Worm (Caenorhabditis elegans) whole organism, mixed stage, embryonic: ENCODE measurements around the gene nca-2.

Source experiments
- M03D4.4 ChIP-seq: sonication (generic microtip); optimal IDR thresholded peaks from 2 replicates; lab custom pipeline; 2017; ENCODE audit warnings: mild to moderate bottlenecking, missing genetic modification characterization, missing compliant biosample characterization
- bed-3 ChIP-seq: fragments of 200-800 bp; sonication (Bioruptor generic); optimal IDR thresholded peaks from 3 replicates; lab custom pipeline; 2018; ENCODE audit warnings: mild to moderate bottlenecking, missing genetic modification characterization, moderate library complexity, missing compliant biosample characterization
- blmp-1 ChIP-seq: fragments of 150-350 bp; optimal IDR thresholded peaks from 2 replicates; lab custom pipeline; 2014; ENCODE audit warnings: missing biosample characterization, missing genetic modification characterization
- ceh-39 ChIP-seq: fragments of 150-350 bp; optimal IDR thresholded peaks from 2 replicates; lab custom pipeline; 2014; ENCODE audit warnings: missing biosample characterization, missing genetic modification characterization
- ceh-43 ChIP-seq: fragments of 200-800 bp; sonication (Bioruptor generic); optimal IDR thresholded peaks from 2 replicates; lab custom pipeline; 2018; ENCODE audit warnings: mild to moderate bottlenecking, missing genetic modification characterization, moderate library complexity, missing compliant biosample characterization
- ceh-83 ChIP-seq: fragments of 200-800 bp; sonication (Bioruptor generic); optimal IDR thresholded peaks from 2 replicates; lab custom pipeline; 2018; ENCODE audit warnings: mild to moderate bottlenecking, missing genetic modification characterization, missing compliant biosample characterization
- ces-1 ChIP-seq: fragments of 150-350 bp; optimal IDR thresholded peaks from 2 replicates; lab custom pipeline; 2014; ENCODE audit warnings: missing biosample characterization, missing genetic modification reagents, missing genetic modification characterization
- cnd-1 ChIP-seq: fragments of 200-800 bp; sonication (Bioruptor generic); optimal IDR thresholded peaks from 2 replicates; lab custom pipeline; 2018; ENCODE audit warnings: mild to moderate bottlenecking, missing genetic modification characterization, missing compliant biosample characterization
- drap-1 ChIP-seq: fragments of 200-800 bp; sonication (Bioruptor generic); optimal IDR thresholded peaks from 3 replicates; lab custom pipeline; 2018; ENCODE audit warnings: mild to moderate bottlenecking, missing genetic modification characterization, missing compliant biosample characterization
- elt-1 ChIP-seq: sonication (generic microtip); optimal IDR thresholded peaks from 2 replicates; lab custom pipeline; 2017; ENCODE audit warnings: missing genetic modification characterization, mild to moderate bottlenecking, missing compliant biosample characterization, antibody characterized with exemption, moderate library complexity, borderline replicate concordance; ENCODE audit not compliant: insufficient read depth
- elt-3 ChIP-seq: fragments of 150-350 bp; optimal IDR thresholded peaks from 2 replicates; lab custom pipeline; 2014; ENCODE audit warnings: missing biosample characterization, missing genetic modification characterization
- flh-1 ChIP-seq: fragments of 200-800 bp; sonication (Bioruptor generic); optimal IDR thresholded peaks from 2 replicates; lab custom pipeline; 2018; ENCODE audit warnings: mild to moderate bottlenecking, missing genetic modification characterization, moderate library complexity, missing compliant biosample characterization
- ham-2 ChIP-seq: fragments of 200-800 bp; sonication (Bioruptor generic); optimal IDR thresholded peaks from 2 replicates; lab custom pipeline; 2018; ENCODE audit warnings: mild to moderate bottlenecking, missing genetic modification characterization, missing compliant biosample characterization
- hlh-1 ChIP-seq: fragments of 150-350 bp; optimal IDR thresholded peaks from 2 replicates; lab custom pipeline; 2014; ENCODE audit warnings: missing biosample characterization, missing genetic modification reagents, missing genetic modification characterization
- lin-13 ChIP-seq: fragments of 150-350 bp; optimal IDR thresholded peaks from 2 replicates; lab custom pipeline; 2014; ENCODE audit warnings: missing biosample characterization, missing genetic modification characterization
- lin-32 ChIP-seq: fragments of 200-800 bp; sonication (Bioruptor generic); optimal IDR thresholded peaks from 2 replicates; lab custom pipeline; 2018; ENCODE audit warnings: mild to moderate bottlenecking, missing genetic modification characterization, missing compliant biosample characterization
- lsy-2 ChIP-seq: fragments of 150-350 bp; optimal IDR thresholded peaks from 2 replicates; lab custom pipeline; 2014; ENCODE audit warnings: missing biosample characterization, missing genetic modification characterization
- mab-5 ChIP-seq: fragments of 150-350 bp; optimal IDR thresholded peaks from 2 replicates; lab custom pipeline; 2014; ENCODE audit warnings: missing biosample characterization, missing genetic modification characterization
- mep-1 ChIP-seq: fragments of 150-350 bp; optimal IDR thresholded peaks from 2 replicates; lab custom pipeline; 2017; ENCODE audit warnings: missing biosample characterization, missing genetic modification reagents, missing genetic modification characterization, inconsistent platforms
- mls-2 ChIP-seq: sonication (generic microtip); optimal IDR thresholded peaks from 2 replicates; lab custom pipeline; 2016; ENCODE audit warnings: mild to moderate bottlenecking, missing genetic modification characterization, moderate library complexity, missing compliant biosample characterization
- nhr-12 ChIP-seq: fragments of 150-350 bp; optimal IDR thresholded peaks from 2 replicates; lab custom pipeline; 2014; ENCODE audit warnings: missing biosample characterization, missing genetic modification characterization
- nhr-237 ChIP-seq: fragments of 150-350 bp; optimal IDR thresholded peaks from 2 replicates; lab custom pipeline; 2014; ENCODE audit warnings: missing biosample characterization, missing genetic modification characterization
- nhr-28 ChIP-seq: fragments of 150-350 bp; optimal IDR thresholded peaks from 2 replicates; lab custom pipeline; 2014; ENCODE audit warnings: missing biosample characterization, missing genetic modification characterization
- pha-4 ChIP-seq: fragments of 150-350 bp; optimal IDR thresholded peaks from 2 replicates; lab custom pipeline; 2018; ENCODE audit warnings: missing biosample characterization, missing genetic modification reagents, missing genetic modification characterization
- snpc-4 ChIP-seq: fragments of 150-350 bp; optimal IDR thresholded peaks from 2 replicates; lab custom pipeline; 2014; ENCODE audit warnings: missing biosample characterization, missing genetic modification characterization
- tbx-8 ChIP-seq: fragments of 200-800 bp; sonication (Bioruptor generic); optimal IDR thresholded peaks from 2 replicates; lab custom pipeline; 2018; ENCODE audit warnings: mild to moderate bottlenecking, missing genetic modification characterization, moderate library complexity, missing compliant biosample characterization
- unc-120 ChIP-seq: sonication (generic microtip); optimal IDR thresholded peaks from 2 replicates; lab custom pipeline; 2017; ENCODE audit warnings: missing genetic modification characterization, missing compliant biosample characterization; ENCODE audit not compliant: poor library complexity, severe bottlenecking
- unc-39 ChIP-seq: fragments of 150-350 bp; optimal IDR thresholded peaks from 2 replicates; lab custom pipeline; 2014; ENCODE audit warnings: missing biosample characterization, missing genetic modification characterization
- unc-62 ChIP-seq: fragments of 150-350 bp; optimal IDR thresholded peaks from 2 replicates; lab custom pipeline; 2014; ENCODE audit warnings: missing biosample characterization, missing genetic modification reagents, missing genetic modification characterization
- ztf-11 ChIP-seq: fragments of 150-350 bp; optimal IDR thresholded peaks from 2 replicates; lab custom pipeline; 2014; ENCODE audit warnings: missing biosample characterization, missing genetic modification characterization

The nca-2 gene

DNA sequence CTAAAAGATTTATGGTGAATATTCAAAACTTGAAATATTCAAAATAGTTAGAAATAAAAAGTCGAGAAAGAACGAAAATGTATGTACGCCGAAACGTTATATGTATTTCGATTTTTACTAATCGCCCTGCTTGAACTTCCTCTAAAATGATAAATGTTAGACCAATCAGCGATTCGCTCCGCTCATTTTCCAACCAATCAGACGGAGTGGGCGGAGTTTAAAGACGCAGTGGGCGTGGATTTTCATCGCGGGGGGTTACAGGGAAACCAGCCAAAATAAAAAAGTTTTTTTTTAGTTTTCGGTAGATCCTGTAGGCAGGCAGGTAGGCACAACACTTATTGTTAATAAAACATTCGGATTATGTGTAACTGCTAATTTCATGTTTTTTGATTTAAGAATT, 12.4 kb upstream of the nca-2 start:
- TF ChIP-seq lsy-2 (tag; lab: Kevin White, UChicago) (no peak), unc-39 (tag; lab: Kevin White, UChicago) (no peak), mls-2 (tag; lab: Kevin White, UChicago) (no peak), mab-5 (no peak), blmp-1 (no peak), lin-13 (no peak), nhr-237 (no peak), ceh-39 (tag; lab: Kevin White, UChicago) (no peak), ham-2 (GFP tag; lab: Kevin White, UChicago) (no peak), tbx-8 (no peak), flh-1 (GFP tag; lab: Kevin White, UChicago) (no peak), nhr-12 (tag; lab: Kevin White, UChicago) (no peak), ceh-83 (GFP tag; lab: Kevin White, UChicago) (no peak), hlh-1 (tag; lab: Kevin White, UChicago) (no peak), lin-32 (GFP tag; lab: Kevin White, UChicago) (no peak), ces-1 (GFP tag; lab: Kevin White, UChicago) (no peak), nhr-28 (tag; lab: Kevin White, UChicago) (no peak), bed-3 (GFP tag; lab: Kevin White, UChicago) (no peak), elt-3 (tag; lab: Kevin White, UChicago) (no peak)
- TF ChIP-seq, all 35 proteins: peak for 0

ce11 chrIII:4956566-4956965, 8.8 kb upstream of the nca-2 start, which contains the start of gene C26E6.1:
C26E6.1 (plus strand) TSS chrIII:4956866.
- TF ChIP-seq mls-2 (tag; lab: Kevin White, UChicago) (no peak), ces-1 (GFP tag; lab: Kevin White, UChicago) (no peak), ham-2 (GFP tag; lab: Kevin White, UChicago) (no peak), nhr-237 (no peak), drap-1 (GFP tag; lab: Kevin White, UChicago) (no peak), ztf-11 (tag; lab: Kevin White, UChicago) (no peak), cnd-1 (tag; lab: Kevin White, UChicago) (no peak), unc-120 (no peak), ceh-39 (tag; lab: Kevin White, UChicago) (no peak)

DNA sequence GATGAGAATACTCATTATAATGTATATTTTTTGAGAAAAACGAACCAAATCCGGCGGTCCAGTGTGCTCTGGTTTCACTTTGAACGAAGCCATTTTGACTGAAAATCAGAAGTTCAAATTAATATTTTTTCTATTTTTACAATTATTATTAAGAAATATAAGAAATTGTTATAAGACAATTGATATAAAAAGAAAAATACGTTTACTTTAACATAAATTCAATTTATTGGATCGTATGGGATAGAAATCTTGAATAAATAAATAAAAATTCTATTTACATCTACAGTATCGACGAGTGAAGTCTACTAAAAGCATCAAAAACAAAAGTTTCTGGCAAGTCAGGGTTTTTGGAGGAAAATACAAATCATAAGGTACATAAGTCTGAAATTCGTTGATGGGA, 5.2 kb upstream of the nca-2 start, which contains the start of gene C27F2.4:
C27F2.4 (minus strand) TSS at position 101 of the 400 bp plus-strand sequence.
- TF ChIP-seq unc-120 (no peak), blmp-1 (no peak), mab-5 (no peak), elt-1 (tag; lab: Kevin White, UChicago) (no peak), nhr-237 (no peak), hlh-1 (tag; lab: Kevin White, UChicago) (no peak), ceh-43 (GFP tag; lab: Kevin White, UChicago) (no peak), mls-2 (tag; lab: Kevin White, UChicago) (no peak), snpc-4 (tag; lab: Kevin White, UChicago) (no peak), pha-4 (tag; lab: Kevin White, UChicago) (no peak), drap-1 (GFP tag; lab: Kevin White, UChicago) (no peak)
- TF ChIP-seq, all 35 proteins: peak for 0

ce11 chrIII:4961281-4961680, 4.1 kb upstream of the nca-2 start:
- TF ChIP-seq bed-3 (GFP tag; lab: Kevin White, UChicago) (no peak), unc-120 (no peak), hlh-1 (tag; lab: Kevin White, UChicago) (no peak), M03D4.4 (no peak), unc-62 (GFP tag; lab: Kevin White, UChicago) (no peak)

ce11 chrIII:4962393-4962792, 3.0 kb upstream of the nca-2 start, which contains the start of gene vps-22:
vps-22 (minus strand) TSS chrIII:4962493.
- TF ChIP-seq unc-39 (tag; lab: Kevin White, UChicago) (no peak), mls-2 (tag; lab: Kevin White, UChicago) (no peak), mep-1 (tag; lab: Kevin White, UChicago) (no peak), unc-62 (GFP tag; lab: Kevin White, UChicago) (no peak), lin-32 (GFP tag; lab: Kevin White, UChicago) (no peak), snpc-4 (tag; lab: Kevin White, UChicago) (no peak), nhr-237 (no peak), flh-1 (GFP tag; lab: Kevin White, UChicago) (no peak), drap-1 (GFP tag; lab: Kevin White, UChicago) (no peak), lsy-2 (tag; lab: Kevin White, UChicago) (no peak), hlh-1 (tag; lab: Kevin White, UChicago) (no peak), pha-4 (tag; lab: Kevin White, UChicago) (no peak), ces-1 (GFP tag; lab: Kevin White, UChicago) (no peak), cnd-1 (tag; lab: Kevin White, UChicago) (no peak), M03D4.4 (no peak), ceh-39 (tag; lab: Kevin White, UChicago) (no peak), nhr-28 (tag; lab: Kevin White, UChicago) (no peak), ham-2 (GFP tag; lab: Kevin White, UChicago) (no peak)
